Fruit fly (Drosophila melanogaster) whole organism: ENCODE measurements around the gene CG13059.

ENCODE experiments used
- CG8478 ChIP-seq: fragments of >200 bp; optimal IDR thresholded peaks from 2 replicates; lab custom pipeline; 2018; ENCODE audit warnings: inconsistent platforms
- Dll ChIP-seq: fragments of >200 bp; optimal IDR thresholded peaks from 2 replicates; lab custom pipeline; 2017
- EcR ChIP-seq, 2 experiments: fragments of >200 bp; optimal IDR thresholded peaks; 2 replicates each; lab custom pipeline; 2017; ENCODE audit warnings: missing biosample characterization in 2 of 2, missing genetic modification characterization in 2 of 2, missing genetic modification reagents in 2 of 2
- pan ChIP-seq: fragments of >200 bp; optimal IDR thresholded peaks from 2 replicates; lab custom pipeline; 2017
- psq ChIP-seq: fragments of >200 bp; optimal IDR thresholded peaks from 2 replicates; lab custom pipeline; 2017
- usp ChIP-seq: fragments of >200 bp; optimal IDR thresholded peaks from 2 replicates; lab custom pipeline; 2017; ENCODE audit warnings: missing biosample characterization, missing genetic modification characterization, mixed read lengths

dm6 chr3L:16277135-16277534 is 46.3 kb upstream of the CG13059 start, which contains the start of gene CG13065:
- TF ChIP-seq EcR (GFP tag; optimal IDR thresholded peaks at IDR 0.05; lab: Kevin White, UChicago) (no peak), psq (lab: Kevin White, UChicago) (no peak), usp (GFP tag; lab: Kevin White, UChicago) (no peak), pan (no peak), Dll (lab: Kevin White, UChicago) (no peak), CG8478 (lab: Kevin White, UChicago) (no peak)
